Fruit fly (Drosophila melanogaster): ENCODE results near the gene CG46464.

- TF ChIP-seq Blimp-1 (GFP tag; optimal IDR thresholded peaks at IDR 0.05): peak; percentile 81
- TF ChIP-seq CG16779 (tag; optimal IDR thresholded peaks at IDR 0.05): peak; percentile 48
- peak; percentile 83 for TF ChIP-seq CG7368 (GFP tag; optimal IDR thresholded peaks at IDR 0.05)
- TF ChIP-seq cyc (GFP tag; optimal IDR thresholded peaks at IDR 0.05): peak; percentile 96
- TF ChIP-seq CG11902 (GFP tag; optimal IDR thresholded peaks at IDR 0.05): peak; percentile 82
Observed at dm6 chrX:17491184-17491583, 47.4 kb upstream of the CG46464 start.

All from whole organism, prepupa.